Worm (Caenorhabditis elegans) whole organism, L1 larva: ENCODE results near the gene pigc-1.

ENCODE experiments used
- C16A3.4 ChIP-seq: fragments of 150-350 bp; optimal IDR thresholded peaks from 2 replicates; lab custom pipeline; 2014; ENCODE audit warnings: missing biosample characterization, missing genetic modification characterization
- Y116A8C.19 ChIP-seq: sonication (generic microtip); optimal IDR thresholded peaks from 2 replicates; lab custom pipeline; 2016; ENCODE audit warnings: missing compliant biosample characterization, missing genetic modification characterization, borderline replicate concordance
- aha-1 ChIP-seq: fragments of 150-350 bp; optimal IDR thresholded peaks from 2 replicates; lab custom pipeline; 2014; ENCODE audit warnings: missing biosample characterization, missing genetic modification characterization
- alr-1 ChIP-seq: fragments of 200-800 bp; sonication (Bioruptor generic); optimal IDR thresholded peaks from 2 replicates; lab custom pipeline; 2018; ENCODE audit warnings: borderline replicate concordance, mild to moderate bottlenecking, missing genetic modification characterization, missing compliant biosample characterization
- aly-2 ChIP-seq: fragments of 150-350 bp; optimal IDR thresholded peaks from 2 replicates; lab custom pipeline; 2014; ENCODE audit warnings: missing biosample characterization, missing genetic modification characterization
- blmp-1 ChIP-seq: fragments of 150-350 bp; optimal IDR thresholded peaks from 2 replicates; lab custom pipeline; 2014; ENCODE audit warnings: missing biosample characterization, missing genetic modification characterization
- ceh-8 ChIP-seq: fragments of 200-800 bp; sonication (Bioruptor generic); optimal IDR thresholded peaks from 2 replicates; lab custom pipeline; 2018; ENCODE audit warnings: mild to moderate bottlenecking, missing genetic modification characterization, moderate library complexity, missing compliant biosample characterization
- ceh-82 ChIP-seq, 3 experiments: fragments of 150-350 bp in 1 of 3; sonication (generic microtip) in 2 of 3; optimal IDR thresholded peaks; 2 replicates each; lab custom pipeline; 2014 to 2017; ENCODE audit warnings: missing biosample characterization in 3 of 3, missing genetic modification characterization in 3 of 3
- ceh-90 ChIP-seq: sonication (generic microtip); optimal IDR thresholded peaks from 2 replicates; lab custom pipeline; 2016; ENCODE audit warnings: missing genetic modification characterization, missing compliant biosample characterization
- ces-1 ChIP-seq: fragments of 150-350 bp; optimal IDR thresholded peaks from 2 replicates; lab custom pipeline; 2014; ENCODE audit warnings: missing biosample characterization, missing genetic modification reagents, missing genetic modification characterization
- dpl-1 ChIP-seq, 3 experiments: fragments of 150-350 bp in 2 of 3; sonication (generic microtip) in 1 of 3; optimal IDR thresholded peaks; 2 replicates each; lab custom pipeline; 2014 to 2017; ENCODE audit warnings: missing biosample characterization in 3 of 3, missing genetic modification characterization in 3 of 3, missing genetic modification reagents in 3 of 3
- dsc-1 ChIP-seq: sonication (generic microtip); optimal IDR thresholded peaks from 2 replicates; lab custom pipeline; 2016; ENCODE audit warnings: mild to moderate bottlenecking, missing genetic modification characterization, missing compliant biosample characterization
- efl-1 ChIP-seq, 4 experiments: fragments of 150-350 bp; optimal IDR thresholded peaks in 3 of 4; peaks in 1 of 4; 1 replicate in 1 of 4; 2 replicates in 3 of 4; lab custom pipeline; 2014; ENCODE audit warnings: missing biosample characterization in 2 of 4, missing genetic modification characterization in 2 of 4, missing genetic modification reagents in 2 of 4
- elt-2 ChIP-seq: sonication (generic microtip); optimal IDR thresholded peaks from 2 replicates; lab custom pipeline; 2016; ENCODE audit warnings: missing genetic modification characterization, mild to moderate bottlenecking, inconsistent platforms, missing compliant biosample characterization, missing genetic modification reagents
- fkh-8 ChIP-seq: sonication (generic microtip); optimal IDR thresholded peaks from 2 replicates; lab custom pipeline; 2016; ENCODE audit warnings: mild to moderate bottlenecking, missing genetic modification characterization, missing compliant biosample characterization
- fos-1 ChIP-seq: fragments of 150-350 bp; optimal IDR thresholded peaks from 2 replicates; lab custom pipeline; 2014; ENCODE audit warnings: missing biosample characterization, missing genetic modification characterization
- hlh-17 ChIP-seq: fragments of 200-800 bp; sonication (Bioruptor generic); optimal IDR thresholded peaks from 2 replicates; lab custom pipeline; 2018; ENCODE audit warnings: missing genetic modification characterization, mild to moderate bottlenecking, missing compliant biosample characterization, moderate library complexity, borderline replicate concordance
- hpl-2 ChIP-seq: fragments of 150-350 bp; optimal IDR thresholded peaks from 2 replicates; lab custom pipeline; 2014; ENCODE audit warnings: missing biosample characterization, missing genetic modification reagents, missing genetic modification characterization
- irx-1 ChIP-seq: sonication (generic microtip); optimal IDR thresholded peaks from 2 replicates; lab custom pipeline; 2016; ENCODE audit warnings: missing genetic modification characterization, missing compliant biosample characterization
- isw-1 ChIP-seq: fragments of 200-800 bp; sonication (Bioruptor generic); IDR thresholded peaks from 2 replicates; pipeline ENCODE4 v1.3.6; 2022; ENCODE audit warnings: missing genetic modification characterization, missing compliant biosample characterization
- lin-13 ChIP-seq: fragments of 150-350 bp; optimal IDR thresholded peaks from 2 replicates; lab custom pipeline; 2014; ENCODE audit warnings: missing biosample characterization, missing genetic modification reagents, missing genetic modification characterization
- lin-14 ChIP-seq: fragments of 200-800 bp; sonication (Bioruptor generic); optimal IDR thresholded peaks from 2 replicates; lab custom pipeline; 2018; ENCODE audit warnings: mild to moderate bottlenecking, missing genetic modification characterization, moderate library complexity, missing compliant biosample characterization
- lin-15B ChIP-seq: fragments of 150-350 bp; sonication (generic microtip); optimal IDR thresholded peaks from 3 replicates; lab custom pipeline; 2014; ENCODE audit warnings: missing biosample characterization, missing genetic modification characterization
- lin-35 ChIP-seq, 2 experiments: fragments of 150-350 bp; optimal IDR thresholded peaks; 2 replicates each; lab custom pipeline; 2014; ENCODE audit warnings: missing biosample characterization in 2 of 2, missing genetic modification characterization in 2 of 2, missing genetic modification reagents in 2 of 2
- mef-2 ChIP-seq: fragments of 150-350 bp; optimal IDR thresholded peaks from 2 replicates; lab custom pipeline; 2014; ENCODE audit warnings: missing biosample characterization, missing genetic modification characterization
- nhr-11 ChIP-seq: fragments of 150-350 bp; optimal IDR thresholded peaks from 2 replicates; lab custom pipeline; 2014; ENCODE audit warnings: missing biosample characterization, missing genetic modification characterization
- nhr-12 ChIP-seq: sonication (generic microtip); optimal IDR thresholded peaks from 2 replicates; lab custom pipeline; 2017; ENCODE audit warnings: missing biosample characterization, missing genetic modification characterization
- nhr-19 ChIP-seq: fragments of 200-800 bp; sonication (Bioruptor generic); conservative IDR thresholded peaks from 2 replicates; pipeline ENCODE4 v1.3.6; 2022; ENCODE audit warnings: missing genetic modification characterization, missing compliant biosample characterization
- nhr-20 ChIP-seq: sonication (generic microtip); optimal IDR thresholded peaks from 2 replicates; lab custom pipeline; 2016; ENCODE audit warnings: mild to moderate bottlenecking, missing genetic modification characterization, missing compliant biosample characterization
- nhr-237 ChIP-seq: fragments of 150-350 bp; optimal IDR thresholded peaks from 2 replicates; lab custom pipeline; 2014; ENCODE audit warnings: missing biosample characterization, missing genetic modification characterization
- nhr-47 ChIP-seq: sonication (generic microtip); optimal IDR thresholded peaks from 2 replicates; lab custom pipeline; 2016; ENCODE audit warnings: mild to moderate bottlenecking, missing genetic modification characterization, moderate library complexity, missing compliant biosample characterization
- nhr-71 ChIP-seq: sonication (generic microtip); optimal IDR thresholded peaks from 2 replicates; lab custom pipeline; 2016; ENCODE audit warnings: mild to moderate bottlenecking, missing genetic modification characterization, moderate library complexity, missing compliant biosample characterization
- nhr-76 ChIP-seq: sonication (generic microtip); optimal IDR thresholded peaks from 2 replicates; lab custom pipeline; 2017; ENCODE audit warnings: missing biosample characterization, missing genetic modification characterization
- nhr-85 ChIP-seq: sonication (generic microtip); peaks from one replicate; lab custom pipeline; 2016; ENCODE audit warnings: missing genetic modification characterization, inconsistent platforms, missing compliant biosample characterization
- nhr-90 ChIP-seq: sonication (generic microtip); optimal IDR thresholded peaks from 2 replicates; lab custom pipeline; 2016; ENCODE audit warnings: mild to moderate bottlenecking, missing genetic modification characterization, missing compliant biosample characterization; ENCODE audit not compliant: poor library complexity
- pax-3 ChIP-seq: fragments of 200-800 bp; sonication (Bioruptor generic); optimal IDR thresholded peaks from 2 replicates; lab custom pipeline; 2018; ENCODE audit warnings: mild to moderate bottlenecking, missing genetic modification characterization, moderate library complexity, missing compliant biosample characterization
- pqm-1 ChIP-seq: sonication (generic microtip); optimal IDR thresholded peaks from 3 replicates; lab custom pipeline; 2017; ENCODE audit warnings: missing biosample characterization, missing genetic modification characterization
- rnt-1 ChIP-seq: sonication (generic microtip); optimal IDR thresholded peaks from 2 replicates; lab custom pipeline; 2016; ENCODE audit warnings: mild to moderate bottlenecking, missing genetic modification characterization, moderate library complexity, missing compliant biosample characterization
- skn-1 ChIP-seq: fragments of 150-350 bp; optimal IDR thresholded peaks from 2 replicates; lab custom pipeline; 2014; ENCODE audit warnings: missing biosample characterization, missing genetic modification characterization
- snpc-4 ChIP-seq: fragments of 150-350 bp; optimal IDR thresholded peaks from 2 replicates; lab custom pipeline; 2014; ENCODE audit warnings: missing biosample characterization, missing genetic modification characterization
- snu-23 ChIP-seq: sonication (generic microtip); optimal IDR thresholded peaks from 2 replicates; lab custom pipeline; 2016; ENCODE audit warnings: missing genetic modification characterization, missing compliant biosample characterization
- sox-4 ChIP-seq: sonication (generic microtip); optimal IDR thresholded peaks from 2 replicates; lab custom pipeline; 2016; ENCODE audit warnings: missing genetic modification characterization, missing compliant biosample characterization
- sptf-1 ChIP-seq: fragments of 150-350 bp; optimal IDR thresholded peaks from 2 replicates; lab custom pipeline; 2014; ENCODE audit warnings: missing biosample characterization, missing genetic modification characterization
- sup-37 ChIP-seq: fragments of 200-800 bp; sonication (Bioruptor generic); optimal IDR thresholded peaks from 2 replicates; lab custom pipeline; 2018; ENCODE audit warnings: mild to moderate bottlenecking, missing genetic modification characterization, missing compliant biosample characterization
- tbx-2 ChIP-seq: sonication (generic microtip); optimal IDR thresholded peaks from 2 replicates; lab custom pipeline; 2016; ENCODE audit warnings: missing genetic modification characterization, missing compliant biosample characterization
- tlp-1 ChIP-seq: fragments of 150-350 bp; optimal IDR thresholded peaks from 2 replicates; lab custom pipeline; 2014; ENCODE audit warnings: missing biosample characterization, missing genetic modification characterization
- unc-130 ChIP-seq: fragments of 150-350 bp; optimal IDR thresholded peaks from 2 replicates; lab custom pipeline; 2017; ENCODE audit warnings: missing biosample characterization, missing genetic modification characterization, inconsistent platforms
- unc-30 ChIP-seq: sonication (generic microtip); optimal IDR thresholded peaks from 2 replicates; lab custom pipeline; 2017; ENCODE audit warnings: missing biosample characterization, missing genetic modification characterization
- unc-62 ChIP-seq: fragments of 150-350 bp; optimal IDR thresholded peaks from 2 replicates; lab custom pipeline; 2014; ENCODE audit warnings: missing biosample characterization, missing genetic modification reagents, missing genetic modification characterization
- unc-98 ChIP-seq: fragments of 200-800 bp; sonication (Bioruptor generic); IDR thresholded peaks from 2 replicates; pipeline ENCODE4 v1.3.6; 2022; ENCODE audit warnings: missing genetic modification characterization, missing compliant biosample characterization
- vab-15 ChIP-seq: sonication (generic microtip); optimal IDR thresholded peaks from 2 replicates; lab custom pipeline; 2017; ENCODE audit warnings: missing genotype, mild to moderate bottlenecking, missing genetic modification characterization, missing compliant biosample characterization
- xbp-1 ChIP-seq: sonication (generic microtip); optimal IDR thresholded peaks from 2 replicates; lab custom pipeline; 2016; ENCODE audit warnings: missing genetic modification characterization, missing compliant biosample characterization
- zag-1 ChIP-seq: fragments of 150-350 bp; optimal IDR thresholded peaks from 2 replicates; lab custom pipeline; 2014; ENCODE audit warnings: missing biosample characterization, missing genetic modification characterization
- zip-4 ChIP-seq: fragments of 200-800 bp; sonication (Bioruptor generic); optimal IDR thresholded peaks from 2 replicates; lab custom pipeline; 2018; ENCODE audit warnings: mild to moderate bottlenecking, missing genetic modification characterization, moderate library complexity, missing compliant biosample characterization

Gene pigc-1

ce11 chrIV:9341591-9341990 lies 1.4 kb downstream of the pigc-1 start, which contains the start of gene vps-26:
Gene vps-26 (minus strand): TSS chrIV:9341790.
- TF ChIP-seq fkh-8 (tag; lab: Kevin White, UChicago): no peak
- no peak for TF ChIP-seq aly-2 (tag; lab: Kevin White, UChicago)
- TF ChIP-seq rnt-1 (tag; lab: Kevin White, UChicago): peak; percentile 7
- no peak for TF ChIP-seq zip-4 (GFP tag; lab: Kevin White, UChicago)
- no peak for TF ChIP-seq ces-1 (GFP tag; lab: Kevin White, UChicago)
- TF ChIP-seq ceh-8 (GFP tag; lab: Kevin White, UChicago): no peak
- no peak for TF ChIP-seq pax-3
- TF ChIP-seq unc-62 (GFP tag; lab: Kevin White, UChicago): no peak
- TF ChIP-seq dsc-1 (tag; lab: Kevin White, UChicago): no peak
- TF ChIP-seq nhr-19 (GFP tag; lab: Robert Waterston, UW): no peak
- TF ChIP-seq skn-1 (tag; lab: Kevin White, UChicago): no peak
- no peak for TF ChIP-seq snpc-4 (tag; lab: Kevin White, UChicago)
- no peak for TF ChIP-seq unc-130 (tag; lab: Kevin White, UChicago)
- no peak for TF ChIP-seq mef-2 (tag; lab: Kevin White, UChicago)
- no peak for TF ChIP-seq C16A3.4
- peak; percentile 9 for TF ChIP-seq blmp-1 (tag; lab: Kevin White, UChicago)
- no peak for TF ChIP-seq elt-2 (tag; lab: Kevin White, UChicago)
- no peak for TF ChIP-seq nhr-11 (tag; lab: Kevin White, UChicago)
- TF ChIP-seq nhr-71 (tag; lab: Kevin White, UChicago): peak; percentile 37
- peak; percentile 2 for TF ChIP-seq nhr-47 (tag; lab: Kevin White, UChicago)
- TF ChIP-seq nhr-90 (tag; lab: Kevin White, UChicago): no peak
- TF ChIP-seq tbx-2: no peak
- TF ChIP-seq pqm-1 (tag; lab: Kevin White, UChicago): no peak
- TF ChIP-seq Y116A8C.19: no peak
- TF ChIP-seq nhr-76: no peak
- no peak for TF ChIP-seq ceh-82 (tag; optimal IDR thresholded peaks at IDR 0.05; lab: Kevin White, UChicago)
- no peak for TF ChIP-seq lin-13 (GFP tag; lab: Kevin White, UChicago)
- no peak for TF ChIP-seq nhr-237 (tag; lab: Kevin White, UChicago)
- TF ChIP-seq isw-1: no peak
- TF ChIP-seq xbp-1 (tag; lab: Kevin White, UChicago): peak; percentile 22
- TF ChIP-seq ceh-90 (tag; lab: Kevin White, UChicago): no peak
- TF ChIP-seq aha-1 (tag; lab: Kevin White, UChicago): no peak
- no peak for TF ChIP-seq sup-37 (GFP tag; lab: Kevin White, UChicago)
- TF ChIP-seq sptf-1 (tag; lab: Kevin White, UChicago): no peak
- peak; percentile 13 for TF ChIP-seq irx-1
- TF ChIP-seq snu-23: peak; percentile 33
- TF ChIP-seq nhr-20 (tag; lab: Kevin White, UChicago): peak; percentile 8
- TF ChIP-seq lin-15B (tag; lab: Kevin White, UChicago): no peak
- no peak for TF ChIP-seq sox-4
- peak; percentile 35 to 43 for TF ChIP-seq efl-1 (optimal IDR thresholded peaks at IDR 0.05; lab: Kevin White, UChicago)
- TF ChIP-seq efl-1 (GFP tag; optimal IDR thresholded peaks at IDR 0.05 in 1 of 2; lab: Kevin White, UChicago): peak in 1 of 2 experiments; percentile 38
- no peak for TF ChIP-seq unc-98 (GFP tag; lab: Robert Waterston, UW)
- TF ChIP-seq dpl-1 (GFP tag; optimal IDR thresholded peaks at IDR 0.05; lab: Kevin White, UChicago): peak; percentile 1 to 46 (median 13)
- no peak for TF ChIP-seq hlh-17 (GFP tag; lab: Kevin White, UChicago)
- TF ChIP-seq zag-1 (tag; lab: Kevin White, UChicago): no peak
- peak; percentile 20 to 39 for TF ChIP-seq lin-35 (GFP tag; optimal IDR thresholded peaks at IDR 0.05; lab: Kevin White, UChicago)
- TF ChIP-seq tlp-1: no peak
- TF ChIP-seq alr-1: no peak
- no peak for TF ChIP-seq fos-1 (tag; lab: Kevin White, UChicago)
- no peak for TF ChIP-seq hpl-2 (GFP tag; lab: Kevin White, UChicago)
- peak; percentile 39 for TF ChIP-seq lin-14 (GFP tag; lab: Kevin White, UChicago)
- no peak for TF ChIP-seq unc-30
- no peak for TF ChIP-seq vab-15 (tag; lab: Kevin White, UChicago)
- TF ChIP-seq nhr-85 (tag; lab: Kevin White, UChicago): no peak
- TF ChIP-seq nhr-12: no peak
